Worm (Caenorhabditis elegans) whole organism, early embryonic: Measurements from ENCODE around the gene blos-4.

Source experiments
- B0310.2 ChIP-seq: sonication (generic microtip); optimal IDR thresholded peaks from 2 replicates; lab custom pipeline; 2016; ENCODE audit warnings: mild to moderate bottlenecking, missing genetic modification characterization, missing compliant biosample characterization
- F13C5.2 ChIP-seq: sonication (generic microtip); optimal IDR thresholded peaks from 2 replicates; lab custom pipeline; 2017; ENCODE audit warnings: mild to moderate bottlenecking, missing genetic modification characterization, inconsistent platforms, missing compliant biosample characterization
- aly-1 ChIP-seq: sonication (generic microtip); optimal IDR thresholded peaks from 2 replicates; lab custom pipeline; 2016; ENCODE audit warnings: missing genetic modification characterization, missing compliant biosample characterization
- ama-1 ChIP-seq: fragments of 150-350 bp; optimal IDR thresholded peaks from 2 replicates; lab custom pipeline; 2014
- ceh-13 ChIP-seq: fragments of 200-800 bp; sonication (Bioruptor generic); optimal IDR thresholded peaks from 2 replicates; lab custom pipeline; 2018; ENCODE audit warnings: mild to moderate bottlenecking, missing genetic modification characterization, missing compliant biosample characterization
- ceh-36 ChIP-seq: sonication (generic microtip); optimal IDR thresholded peaks from 2 replicates; lab custom pipeline; 2016; ENCODE audit warnings: missing genetic modification characterization, inconsistent platforms, missing compliant biosample characterization
- ets-7 ChIP-seq: sonication (generic microtip); optimal IDR thresholded peaks from 2 replicates; lab custom pipeline; 2016; ENCODE audit warnings: missing genotype, missing genetic modification characterization, missing compliant biosample characterization
- flt-1 ChIP-seq: fragments of 200-800 bp; sonication (Bioruptor generic); IDR thresholded peaks from 2 replicates; pipeline ENCODE4 v1.3.6; 2022; ENCODE audit warnings: missing genetic modification characterization, missing compliant biosample characterization
- hmbx-1 ChIP-seq: sonication (generic microtip); optimal IDR thresholded peaks from 2 replicates; lab custom pipeline; 2016; ENCODE audit warnings: mild to moderate bottlenecking, missing genetic modification characterization, missing compliant biosample characterization
- hmg-4 ChIP-seq: fragments of 200-800 bp; sonication (Bioruptor generic); optimal IDR thresholded peaks from 2 replicates; lab custom pipeline; 2018; ENCODE audit warnings: mild to moderate bottlenecking, missing genetic modification characterization, missing compliant biosample characterization
- hnd-1 ChIP-seq: sonication (generic microtip); optimal IDR thresholded peaks from 2 replicates; lab custom pipeline; 2016; ENCODE audit warnings: missing genetic modification characterization, missing compliant biosample characterization
- pes-1 ChIP-seq: fragments of 200-800 bp; sonication (Bioruptor generic); IDR thresholded peaks from 2 replicates; pipeline ENCODE4 v1.3.6; 2022; ENCODE audit warnings: missing genetic modification reagents, missing genetic modification characterization, missing compliant biosample characterization
- scrt-1 ChIP-seq: fragments of 200-800 bp; sonication (Bioruptor generic); IDR thresholded peaks from 2 replicates; pipeline ENCODE4 v1.3.6; 2022; ENCODE audit warnings: missing genetic modification characterization, missing compliant biosample characterization
- sea-1 ChIP-seq: fragments of 200-800 bp; sonication (Bioruptor generic); conservative IDR thresholded peaks from 2 replicates; pipeline ENCODE4 v1.3.6; 2022; ENCODE audit warnings: missing genetic modification characterization, missing compliant biosample characterization
- tbx-11 ChIP-seq: fragments of 200-800 bp; sonication (Bioruptor generic); IDR thresholded peaks from 2 replicates; pipeline ENCODE4 v1.3.6; 2022; ENCODE audit warnings: missing genetic modification characterization, missing compliant biosample characterization
- tbx-37 ChIP-seq: fragments of 200-800 bp; sonication (Bioruptor generic); conservative IDR thresholded peaks from 2 replicates; pipeline ENCODE4 v1.3.6; 2022; ENCODE audit warnings: missing genetic modification reagents, missing genetic modification characterization, missing compliant biosample characterization
- tra-4 ChIP-seq: sonication (generic microtip); optimal IDR thresholded peaks from 2 replicates; lab custom pipeline; 2017; ENCODE audit warnings: missing genetic modification characterization, missing compliant biosample characterization

The blos-4 gene

DNA sequence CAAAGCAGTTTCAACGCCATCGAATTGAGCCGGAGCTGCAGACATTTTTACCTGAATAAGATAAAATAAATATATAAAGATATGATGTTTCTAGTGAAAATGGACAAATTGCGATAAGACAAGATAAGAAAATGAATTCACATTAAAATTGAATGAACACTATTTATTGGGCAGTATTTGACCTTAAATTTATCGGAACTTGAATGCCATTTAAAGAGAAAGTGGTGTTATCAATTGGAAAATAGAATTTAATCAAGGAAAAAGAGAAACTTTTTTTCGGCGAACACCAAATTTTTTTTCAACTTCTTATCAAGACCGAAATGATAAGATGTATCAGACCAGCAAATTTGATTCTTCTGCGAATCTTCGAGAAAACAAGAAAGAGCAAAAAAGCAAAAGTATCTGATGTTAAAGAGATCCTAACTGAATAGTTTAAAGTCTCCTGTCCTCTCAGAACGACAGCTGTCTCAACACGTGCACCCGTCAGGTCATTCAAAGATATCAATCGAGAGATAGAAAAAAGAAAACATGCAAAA lies 45.1 kb downstream of the blos-4 start, which contains the start of gene upb-1:
Gene upb-1, minus strand, starts transcription at position 51 of the 536 bp plus-strand sequence.
- TF ChIP-seq hnd-1 (tag; lab: Kevin White, UChicago), result no peak
- TF ChIP-seq ama-1, result no peak
- no peak for TF ChIP-seq tra-4 (tag; lab: Kevin White, UChicago)
- no peak for TF ChIP-seq pes-1
- no peak for TF ChIP-seq ets-7 (tag; lab: Kevin White, UChicago)
- TF ChIP-seq hmbx-1 (tag; lab: Kevin White, UChicago), result no peak
- TF ChIP-seq aly-1 (tag; lab: Kevin White, UChicago), result no peak
- no peak for TF ChIP-seq tbx-37 (GFP tag; lab: Robert Waterston, UW)
- TF ChIP-seq sea-1, result no peak
- no peak for TF ChIP-seq hmg-4 (GFP tag; lab: Kevin White, UChicago)
- TF ChIP-seq B0310.2 (tag; lab: Kevin White, UChicago), result no peak
- TF ChIP-seq scrt-1 (GFP tag; lab: Robert Waterston, UW), result no peak
- TF ChIP-seq ceh-13 (GFP tag; lab: Kevin White, UChicago), result no peak
- TF ChIP-seq F13C5.2 (tag; lab: Kevin White, UChicago), result no peak

DNA sequence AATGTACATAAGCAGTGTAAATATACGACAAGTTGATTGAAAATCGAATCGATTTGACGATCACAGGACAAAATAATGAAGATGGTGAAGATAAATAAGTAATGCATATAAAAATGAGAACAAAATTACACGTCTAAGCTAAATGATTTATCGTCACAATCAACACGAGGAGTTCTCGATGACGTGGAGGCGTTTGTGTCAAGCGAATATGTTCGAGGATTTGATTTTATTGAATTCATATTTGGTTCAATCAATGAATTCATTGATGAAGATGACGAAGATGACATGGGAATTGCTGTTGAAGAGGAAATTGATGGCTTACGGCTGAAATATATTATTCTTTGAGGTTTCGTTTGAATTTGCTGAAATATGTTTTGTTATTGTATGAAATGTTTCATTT lies 47.5 kb downstream of the blos-4 start, which contains the start of gene nyn-3:
Gene nyn-3, minus strand, starts transcription at position 101 of the 400 bp plus-strand sequence.
- TF ChIP-seq F13C5.2 (tag; lab: Kevin White, UChicago) (no peak), aly-1 (tag; lab: Kevin White, UChicago) (no peak), ceh-36 (tag; lab: Kevin White, UChicago) (no peak), B0310.2 (tag; lab: Kevin White, UChicago) (no peak), tbx-37 (GFP tag; lab: Robert Waterston, UW) (no peak), flt-1 (GFP tag; lab: Robert Waterston, UW) (no peak), tbx-11 (GFP tag; lab: Robert Waterston, UW) (no peak), ceh-13 (GFP tag; lab: Kevin White, UChicago) (no peak), scrt-1 (GFP tag; lab: Robert Waterston, UW) (no peak), hmg-4 (GFP tag; lab: Kevin White, UChicago) (no peak), hnd-1 (tag; lab: Kevin White, UChicago) (no peak)

DNA sequence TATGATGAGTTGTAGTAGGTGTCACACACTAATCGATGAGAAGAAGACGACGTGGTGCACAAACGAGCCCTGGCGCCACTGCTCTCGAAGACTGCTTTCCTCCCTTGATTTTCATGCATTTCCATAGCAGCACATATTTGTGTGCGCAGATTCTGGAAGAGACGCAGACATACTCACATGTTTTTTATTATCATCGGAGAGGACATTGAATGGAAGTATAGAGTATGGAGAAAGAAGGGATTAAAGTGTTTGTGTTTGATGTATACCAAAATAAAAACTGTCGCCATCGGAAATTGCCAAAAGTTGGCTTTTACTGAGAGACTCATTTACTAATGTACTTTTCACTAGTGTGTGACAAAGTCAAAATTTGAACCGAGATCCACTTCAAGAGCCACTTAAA lies 49.2 kb downstream of the blos-4 start, which contains the start of gene mps-1:
Gene mps-1, minus strand, starts transcription at position 101 of the 400 bp plus-strand sequence.
- TF ChIP-seq B0310.2 (tag; lab: Kevin White, UChicago) (no peak), ceh-36 (tag; lab: Kevin White, UChicago) (no peak), tbx-37 (GFP tag; lab: Robert Waterston, UW) (no peak), tbx-11 (GFP tag; lab: Robert Waterston, UW) (no peak), ceh-13 (GFP tag; lab: Kevin White, UChicago) (no peak), hmg-4 (GFP tag; lab: Kevin White, UChicago) (no peak), sea-1 (no peak), tra-4 (tag; lab: Kevin White, UChicago) (no peak), aly-1 (tag; lab: Kevin White, UChicago) (no peak), hnd-1 (tag; lab: Kevin White, UChicago) (no peak)
